Worm (Caenorhabditis elegans) whole organism, late embryonic: ENCODE measurements around the gene dgk-3.
A peak's percentile ranks its signal among the peaks of the same experiment; 100 is the strongest.

Experiments used
- Y22D7AL.16 ChIP-seq: sonication (generic microtip); optimal IDR thresholded peaks from 2 replicates; lab custom pipeline; 2016; ENCODE audit warnings: missing genetic modification characterization, missing compliant biosample characterization
- ceh-31 ChIP-seq: sonication (generic microtip); optimal IDR thresholded peaks from 2 replicates; lab custom pipeline; 2016; ENCODE audit warnings: missing genetic modification characterization, missing compliant biosample characterization
- ceh-34 ChIP-seq: sonication (generic microtip); optimal IDR thresholded peaks from 2 replicates; lab custom pipeline; 2016; ENCODE audit warnings: mild to moderate bottlenecking, missing genetic modification characterization, missing compliant biosample characterization
- dmd-4 ChIP-seq: sonication (generic microtip); optimal IDR thresholded peaks from 2 replicates; lab custom pipeline; 2016; ENCODE audit warnings: borderline replicate concordance, missing genetic modification characterization, missing compliant biosample characterization
- dve-1 ChIP-seq: sonication (generic microtip); optimal IDR thresholded peaks from 2 replicates; lab custom pipeline; 2017; ENCODE audit warnings: antibody characterized with exemption, mild to moderate bottlenecking, missing genetic modification characterization, missing compliant biosample characterization
- eyg-1 ChIP-seq: sonication (generic microtip); optimal IDR thresholded peaks from 2 replicates; lab custom pipeline; 2016; ENCODE audit warnings: missing genotype, missing genetic modification characterization, missing compliant biosample characterization
- odd-2 ChIP-seq: sonication (generic microtip); optimal IDR thresholded peaks from 2 replicates; lab custom pipeline; 2017; ENCODE audit warnings: antibody characterized with exemption, mild to moderate bottlenecking, missing genetic modification characterization, missing compliant biosample characterization
- pqm-1 ChIP-seq: sonication (generic microtip); optimal IDR thresholded peaks from 2 replicates; lab custom pipeline; 2016; ENCODE audit warnings: missing genetic modification characterization, missing compliant biosample characterization
- sdc-2 ChIP-seq: sonication (generic microtip); optimal IDR thresholded peaks from 2 replicates; lab custom pipeline; 2016; ENCODE audit warnings: missing genotype, missing genetic modification characterization, missing compliant biosample characterization
- tbx-2 ChIP-seq: sonication (generic microtip); optimal IDR thresholded peaks from 2 replicates; lab custom pipeline; 2016; ENCODE audit warnings: missing genetic modification characterization, missing compliant biosample characterization
- unc-86 ChIP-seq: sonication (generic microtip); optimal IDR thresholded peaks from 2 replicates; lab custom pipeline; 2016; ENCODE audit warnings: missing genetic modification characterization, missing compliant biosample characterization

ce11 chrIII:9191091-9191490 lies 28.2 kb downstream of the dgk-3 start, which contains the start of gene cls-3:
- TF ChIP-seq dmd-4 (tag; lab: Kevin White, UChicago), result no peak
- TF ChIP-seq unc-86, result no peak
- TF ChIP-seq ceh-31 (tag; lab: Kevin White, UChicago), result peak; percentile 62
- TF ChIP-seq pqm-1 (tag; lab: Kevin White, UChicago), result no peak
- TF ChIP-seq dve-1 (tag; lab: Kevin White, UChicago), result no peak
- TF ChIP-seq ceh-34, result peak; percentile 8
- TF ChIP-seq Y22D7AL.16, result no peak
- no peak for TF ChIP-seq eyg-1
- no peak for TF ChIP-seq odd-2
- TF ChIP-seq tbx-2, result peak; percentile 41
- no peak for TF ChIP-seq sdc-2 (tag; lab: Kevin White, UChicago)
